Fruit fly (Drosophila melanogaster) whole organism, wandering third instar larva: ENCODE results near the gene ATPsyndelta.

ENCODE experiments used
- Abd-B ChIP-seq: fragments of >200 bp; optimal IDR thresholded peaks from 2 replicates; lab custom pipeline; 2017; ENCODE audit warnings: missing biosample characterization, missing genetic modification characterization
- CG32264 ChIP-seq: fragments of 200-800 bp; sonication (Bioruptor generic); optimal IDR thresholded peaks from 2 replicates; lab custom pipeline; 2016; ENCODE audit warnings: missing biosample characterization, missing genetic modification characterization
- CG9705 ChIP-seq: fragments of 200-800 bp; sonication (Bioruptor generic); optimal IDR thresholded peaks from 2 replicates; lab custom pipeline; 2018; ENCODE audit warnings: missing biosample characterization, mild to moderate bottlenecking, missing genetic modification characterization
- CrebA ChIP-seq: fragments of 200-800 bp; sonication (Bioruptor generic); optimal IDR thresholded peaks from 2 replicates; lab custom pipeline; 2016; ENCODE audit warnings: missing biosample characterization, mild to moderate bottlenecking, missing genetic modification characterization, borderline replicate concordance
- Dfd ChIP-seq: fragments of >200 bp; optimal IDR thresholded peaks from 2 replicates; lab custom pipeline; 2017; ENCODE audit warnings: missing biosample characterization, missing genetic modification characterization
- Dif ChIP-seq: fragments of 200-275, 200-300 bp; sonication (Bioruptor generic); optimal IDR thresholded peaks from 2 replicates; lab custom pipeline; 2018; ENCODE audit warnings: missing biosample characterization, missing genetic modification characterization; ENCODE audit not compliant: partially characterized antibody
- GATAd ChIP-seq: sonication (Bioruptor generic); optimal IDR thresholded peaks from 2 replicates; lab custom pipeline; 2016; ENCODE audit warnings: missing biosample characterization, missing genetic modification characterization
- HLH106 ChIP-seq: fragments of 200-800 bp; optimal IDR thresholded peaks from 3 replicates; lab custom pipeline; 2019; ENCODE audit warnings: missing biosample characterization, mild to moderate bottlenecking, missing genetic modification characterization, moderate library complexity
- Hnf4 ChIP-seq: fragments of 200-800 bp; sonication (Bioruptor generic); optimal IDR thresholded peaks from 2 replicates; lab custom pipeline; 2016; ENCODE audit warnings: missing biosample characterization, mild to moderate bottlenecking, missing genetic modification characterization
- Hr78 ChIP-seq: fragments of >200 bp; optimal IDR thresholded peaks from 2 replicates; lab custom pipeline; 2017; ENCODE audit warnings: missing biosample characterization, missing genetic modification characterization
- Hr83 ChIP-seq: fragments of 200-300 bp; sonication (Bioruptor generic); optimal IDR thresholded peaks from 2 replicates; lab custom pipeline; 2016; ENCODE audit warnings: missing biosample characterization, mild to moderate bottlenecking, missing genetic modification characterization, moderate library complexity; ENCODE audit not compliant: poor library complexity, severe bottlenecking
- Jra ChIP-seq: sonication (Bioruptor generic); optimal IDR thresholded peaks from 2 replicates; lab custom pipeline; 2016; ENCODE audit warnings: missing biosample characterization, missing genetic modification characterization
- Mio ChIP-seq: sonication (Bioruptor generic); optimal IDR thresholded peaks from 2 replicates; lab custom pipeline; 2016; ENCODE audit warnings: missing biosample characterization, missing genetic modification characterization
- Myc ChIP-seq: fragments of >200 bp; optimal IDR thresholded peaks from 2 replicates; lab custom pipeline; 2017
- N ChIP-seq: fragments of >200 bp; optimal IDR thresholded peaks from 2 replicates; lab custom pipeline; 2018; ENCODE audit warnings: missing biosample characterization, missing external identifiers, missing genetic modification characterization
- OdsH ChIP-seq: fragments of 200-800 bp; sonication (Bioruptor generic); optimal IDR thresholded peaks from 2 replicates; lab custom pipeline; 2016; ENCODE audit warnings: missing biosample characterization, mild to moderate bottlenecking, missing genetic modification characterization
- Rel ChIP-seq, 2 experiments: fragments of 200-800 bp; sonication (Bioruptor generic) in 1 of 2; optimal IDR thresholded peaks; 2 replicates in 1 of 2; 3 replicates in 1 of 2; lab custom pipeline; 2016 to 2019; ENCODE audit warnings: mild to moderate bottlenecking in 2 of 2, missing biosample characterization in 2 of 2, missing genetic modification characterization in 2 of 2, moderate library complexity in 1 of 2
- Sp1 ChIP-seq: fragments of 200-800 bp; sonication (Bioruptor generic); optimal IDR thresholded peaks from 3 replicates; lab custom pipeline; 2019; ENCODE audit warnings: missing biosample characterization, mild to moderate bottlenecking, missing genetic modification characterization, moderate library complexity
- br ChIP-seq: fragments of 200-800 bp; sonication (Bioruptor generic); optimal IDR thresholded peaks from 2 replicates; lab custom pipeline; 2016; ENCODE audit warnings: missing biosample characterization, missing genetic modification characterization
- brk ChIP-seq: fragments of 200-800 bp; sonication (Bioruptor generic); optimal IDR thresholded peaks from 2 replicates; lab custom pipeline; 2016; ENCODE audit warnings: missing biosample characterization, mild to moderate bottlenecking, missing genetic modification characterization
- dl ChIP-seq, 2 experiments: fragments of 175-275, 200-275 bp in 1 of 2; fragments of 200-275 bp in 1 of 2; sonication (Bioruptor generic); optimal IDR thresholded peaks; lab custom pipeline; 2018; ENCODE audit warnings: mild to moderate bottlenecking in 2 of 2, missing biosample characterization in 2 of 2, missing genetic modification characterization in 2 of 2, moderate library complexity in 2 of 2; ENCODE audit not compliant: partially characterized antibody in 2 of 2, insufficient read depth in 1 of 2
- dmrt93B ChIP-seq: fragments of 200-800 bp; sonication (Bioruptor generic); optimal IDR thresholded peaks from 2 replicates; lab custom pipeline; 2018; ENCODE audit warnings: missing biosample characterization, mild to moderate bottlenecking, missing genetic modification characterization
- dsf ChIP-seq: sonication (Bioruptor generic); optimal IDR thresholded peaks from 2 replicates; lab custom pipeline; 2016; ENCODE audit warnings: missing biosample characterization, missing genetic modification characterization, borderline replicate concordance
- ey ChIP-seq: fragments of 200-800 bp; sonication (Bioruptor generic); optimal IDR thresholded peaks from 2 replicates; lab custom pipeline; 2016; ENCODE audit warnings: missing biosample characterization, missing genetic modification characterization
- foxo ChIP-seq, 2 experiments: fragments of 200-800 bp; sonication (Bioruptor generic); optimal IDR thresholded peaks; 2 replicates in 1 of 2; 3 replicates in 1 of 2; lab custom pipeline; 2016 to 2017; ENCODE audit warnings: missing biosample characterization in 2 of 2, missing genetic modification characterization in 2 of 2
- fru ChIP-seq: fragments of 200-800 bp; sonication (Bioruptor generic); optimal IDR thresholded peaks from 3 replicates; lab custom pipeline; 2016; ENCODE audit warnings: missing biosample characterization, mild to moderate bottlenecking, missing genetic modification characterization
- h ChIP-seq: fragments of 200-800 bp; sonication (Bioruptor generic); optimal IDR thresholded peaks from 3 replicates; lab custom pipeline; 2016; ENCODE audit warnings: missing biosample characterization, mild to moderate bottlenecking, missing genetic modification characterization
- lola ChIP-seq: fragments of >200 bp; optimal IDR thresholded peaks from 2 replicates; lab custom pipeline; 2017; ENCODE audit warnings: missing biosample characterization, missing genetic modification characterization
- pan ChIP-seq: fragments of >200 bp; optimal IDR thresholded peaks from 2 replicates; lab custom pipeline; 2017
- psq ChIP-seq: fragments of 200-800 bp; sonication (Bioruptor generic); optimal IDR thresholded peaks from 3 replicates; lab custom pipeline; 2017; ENCODE audit warnings: missing biosample characterization, mild to moderate bottlenecking, missing genetic modification characterization, moderate library complexity
- rgr ChIP-seq: fragments of 200-800 bp; sonication (Bioruptor generic); optimal IDR thresholded peaks from 3 replicates; lab custom pipeline; 2016; ENCODE audit warnings: missing biosample characterization, mild to moderate bottlenecking, missing genetic modification characterization
- sage ChIP-seq: fragments of 200-800 bp; sonication (Bioruptor generic); optimal IDR thresholded peaks from 2 replicates; lab custom pipeline; 2016; ENCODE audit warnings: missing biosample characterization, mild to moderate bottlenecking, missing genetic modification characterization
- sv ChIP-seq: fragments of 200-800 bp; sonication (Bioruptor generic); optimal IDR thresholded peaks from 3 replicates; lab custom pipeline; 2016; ENCODE audit warnings: missing biosample characterization, missing genetic modification characterization
- tai ChIP-seq: sonication (Bioruptor generic); optimal IDR thresholded peaks from 2 replicates; lab custom pipeline; 2016; ENCODE audit warnings: missing biosample characterization, missing genetic modification characterization
- woc ChIP-seq: sonication (Bioruptor generic); optimal IDR thresholded peaks from 2 replicates; lab custom pipeline; 2016; ENCODE audit warnings: missing biosample characterization, mild to moderate bottlenecking, missing genetic modification characterization

ATPsyndelta gene

DNA sequence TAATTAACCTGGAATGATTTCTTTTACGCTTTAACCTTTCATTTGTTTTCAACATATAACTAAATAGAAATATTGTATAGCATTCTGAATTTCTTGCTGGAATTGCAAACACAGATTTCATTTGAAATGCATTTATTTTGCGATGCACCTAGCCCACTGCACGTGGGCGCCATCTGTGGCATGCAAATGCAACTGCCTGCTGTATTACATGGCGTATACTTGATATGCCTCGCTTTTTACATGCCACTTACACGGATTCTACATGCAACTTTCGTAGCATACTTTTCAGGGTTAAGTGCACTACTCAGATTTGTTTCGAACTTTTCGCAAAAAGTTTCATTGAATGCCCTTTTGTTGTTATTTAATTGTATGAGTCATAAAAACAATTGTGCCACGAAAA is 40.0 kb downstream of the ATPsyndelta start:
- TF ChIP-seq psq (GFP tag; lab: Kevin White, UChicago) (no peak), pan (lab: Kevin White, UChicago) (no peak), CG32264 (GFP tag; lab: Kevin White, UChicago) (no peak), dsf (GFP tag; lab: Kevin White, UChicago) (no peak), foxo (GFP tag; optimal IDR thresholded peaks at IDR 0.05; lab: Kevin White, UChicago) (no peak), tai (GFP tag; lab: Kevin White, UChicago) (no peak), dmrt93B (GFP tag; lab: Kevin White, UChicago) (no peak), Abd-B (no peak), woc (no peak), Hr83 (GFP tag; lab: Kevin White, UChicago) (no peak), br (GFP tag; lab: Kevin White, UChicago) (no peak), h (GFP tag; lab: Kevin White, UChicago) (no peak), sage (GFP tag; lab: Kevin White, UChicago) (no peak)

dm6 chrX:10256228-10256627 is 43.5 kb downstream of the ATPsyndelta start:
- TF ChIP-seq lola (GFP tag; lab: Kevin White, UChicago) = no peak
- TF ChIP-seq brk (GFP tag; lab: Kevin White, UChicago) = no peak
- no peak for TF ChIP-seq CG9705 (GFP tag; lab: Kevin White, UChicago)
- no peak for TF ChIP-seq OdsH (GFP tag; lab: Kevin White, UChicago)
- TF ChIP-seq tai (GFP tag; lab: Kevin White, UChicago) = no peak
- no peak for TF ChIP-seq h (GFP tag; lab: Kevin White, UChicago)
- no peak for TF ChIP-seq psq (GFP tag; lab: Kevin White, UChicago)
- TF ChIP-seq Mio = no peak
- no peak for TF ChIP-seq Hr78 (GFP tag; lab: Kevin White, UChicago)
- TF ChIP-seq dsf (GFP tag; lab: Kevin White, UChicago) = no peak
- no peak for TF ChIP-seq Jra (GFP tag; lab: Kevin White, UChicago)
- TF ChIP-seq dl (GFP tag; optimal IDR thresholded peaks at IDR 0.05; lab: Kevin White, UChicago; ENCODE audit: insufficient read depth in 1 of 2, partially characterized antibody in 2 of 2) = no peak
- TF ChIP-seq br (GFP tag; lab: Kevin White, UChicago) = no peak
- no peak for TF ChIP-seq CrebA

- TF ChIP-seq OdsH (GFP tag; lab: Kevin White, UChicago) (no peak), ey (GFP tag; lab: Kevin White, UChicago) (no peak), GATAd (GFP tag; lab: Kevin White, UChicago) (no peak)
- TF ChIP-seq, all 38 proteins: peak for 0
Observed at dm6 chrX:10259524-10259923, 46.8 kb downstream of the ATPsyndelta start.

DNA sequence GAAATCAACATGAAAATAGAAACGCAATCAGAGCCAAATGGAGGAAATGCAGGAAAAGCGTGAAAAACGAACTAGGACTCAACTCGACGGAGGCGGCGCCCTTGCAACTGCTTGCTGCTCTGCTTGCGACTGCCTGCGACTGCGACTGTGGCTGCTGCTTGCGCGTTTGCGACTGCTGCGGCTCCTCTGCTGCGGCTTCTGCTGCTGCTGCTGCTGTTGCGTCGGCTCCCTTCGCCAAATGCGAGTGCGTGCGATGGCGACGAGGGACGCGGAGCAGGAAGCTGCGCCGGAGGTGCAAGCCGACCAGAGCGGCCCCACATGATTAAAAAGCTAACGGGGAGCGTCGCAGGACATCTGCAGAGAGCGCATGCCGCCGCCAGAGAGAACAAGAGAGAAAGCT is 48.4 kb downstream of the ATPsyndelta start:
- TF ChIP-seq fru (no peak), Dfd (GFP tag; lab: Kevin White, UChicago) (peak; percentile 18)
- TF ChIP-seq, all 38 proteins: peak for 1

DNA sequence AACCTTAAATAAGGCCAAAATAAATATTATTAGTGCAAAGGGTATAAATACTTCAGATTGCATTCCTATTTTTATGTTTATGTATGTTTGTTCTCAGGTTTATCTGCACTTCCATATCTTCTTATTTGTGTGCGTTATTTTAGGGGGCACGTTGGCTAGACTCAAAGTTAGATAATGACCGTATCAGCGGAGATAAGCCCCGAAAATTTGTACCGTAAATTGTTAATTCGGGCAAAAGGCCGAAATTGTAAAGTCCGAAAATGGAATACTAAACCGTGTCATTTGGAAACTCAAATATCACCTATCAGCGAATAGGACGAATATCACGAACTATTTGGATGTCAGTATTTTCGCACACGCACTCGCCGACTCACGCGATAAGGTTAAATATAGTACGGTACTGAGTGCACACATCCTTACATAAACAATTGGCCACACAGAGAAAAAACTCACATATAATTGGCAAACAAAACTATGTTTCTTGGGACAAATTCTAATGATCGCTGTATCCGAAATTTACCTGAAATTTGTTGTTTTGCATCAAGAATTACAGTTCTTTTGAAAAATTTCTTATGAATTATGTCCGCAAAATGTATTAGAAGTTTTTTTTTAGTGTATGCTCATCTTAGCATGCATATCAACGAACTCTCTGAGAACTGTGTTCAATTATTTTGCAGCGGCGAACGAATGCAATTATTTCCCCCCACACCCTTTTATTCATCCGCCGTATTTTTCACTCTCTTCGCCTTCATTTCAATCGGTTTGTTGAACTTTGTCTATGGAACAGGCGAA is 50.6 kb downstream of the ATPsyndelta start, which contains the start of gene Hk:
TSS of gene Hk (minus strand) at position 321 of the 792 bp plus-strand sequence.
- TF ChIP-seq br (GFP tag; lab: Kevin White, UChicago) = peak; percentile 70
- peak; percentile 78 for TF ChIP-seq fru
- peak; percentile 29 for TF ChIP-seq sv
- TF ChIP-seq OdsH (GFP tag; lab: Kevin White, UChicago) = peak; percentile 64
- peak; percentile 75 for TF ChIP-seq ey (GFP tag; lab: Kevin White, UChicago)
- TF ChIP-seq Myc = no peak
- TF ChIP-seq dmrt93B (GFP tag; lab: Kevin White, UChicago) = peak; percentile 19
- TF ChIP-seq HLH106 (tag; lab: Kevin White, UChicago) = peak; percentile 36
- peak; percentile 33 for TF ChIP-seq psq (GFP tag; lab: Kevin White, UChicago)
- TF ChIP-seq N (GFP tag; lab: Kevin White, UChicago) = no peak
- TF ChIP-seq foxo (GFP tag; optimal IDR thresholded peaks at IDR 0.05; lab: Kevin White, UChicago) = peak in 1 of 2 experiments; percentile 73
- TF ChIP-seq h (GFP tag; lab: Kevin White, UChicago) = peak; percentile 83
- peak; percentile 79 for TF ChIP-seq rgr
- TF ChIP-seq dsf (GFP tag; lab: Kevin White, UChicago) = no peak
- TF ChIP-seq lola (GFP tag; lab: Kevin White, UChicago) = no peak
- no peak for TF ChIP-seq Rel (GFP tag; optimal IDR thresholded peaks at IDR 0.05; lab: Kevin White, UChicago)
- TF ChIP-seq Rel (tag; optimal IDR thresholded peaks at IDR 0.05; lab: Kevin White, UChicago) = no peak
- no peak for TF ChIP-seq woc
- TF ChIP-seq Dif (GFP tag; lab: Kevin White, UChicago) = no peak
- TF ChIP-seq CG32264 (GFP tag; lab: Kevin White, UChicago) = peak; percentile 32
- peak; percentile 22 for TF ChIP-seq sage (GFP tag; lab: Kevin White, UChicago)
- TF ChIP-seq Hnf4 (GFP tag; lab: Kevin White, UChicago) = peak; percentile 35
- TF ChIP-seq Sp1 (GFP tag; lab: Kevin White, UChicago) = peak; percentile 65
